Fruit fly (Drosophila melanogaster) whole organism: ENCODE measurements around the gene CG7567.

Experiments
- CG8478 ChIP-seq: fragments of >200 bp; optimal IDR thresholded peaks from 2 replicates; lab custom pipeline; 2018; ENCODE audit warnings: inconsistent platforms
- Dll ChIP-seq: fragments of >200 bp; optimal IDR thresholded peaks from 2 replicates; lab custom pipeline; 2017
- EcR ChIP-seq, 2 experiments: fragments of >200 bp; optimal IDR thresholded peaks; 2 replicates each; lab custom pipeline; 2017; ENCODE audit warnings: missing biosample characterization in 2 of 2, missing genetic modification characterization in 2 of 2, missing genetic modification reagents in 2 of 2
- pan ChIP-seq: fragments of >200 bp; optimal IDR thresholded peaks from 2 replicates; lab custom pipeline; 2017
- psq ChIP-seq: fragments of >200 bp; optimal IDR thresholded peaks from 2 replicates; lab custom pipeline; 2017
- usp ChIP-seq: fragments of >200 bp; optimal IDR thresholded peaks from 2 replicates; lab custom pipeline; 2017; ENCODE audit warnings: missing biosample characterization, missing genetic modification characterization, mixed read lengths

- TF ChIP-seq EcR (GFP tag; optimal IDR thresholded peaks at IDR 0.05; lab: Kevin White, UChicago): no peak
- no peak for TF ChIP-seq CG8478 (lab: Kevin White, UChicago)
- no peak for TF ChIP-seq usp (GFP tag; lab: Kevin White, UChicago)
- TF ChIP-seq psq: no peak
- TF ChIP-seq pan (lab: Kevin White, UChicago): no peak
- TF ChIP-seq Dll (lab: Kevin White, UChicago): no peak
These were observed 3.7 kb upstream of the CG7567 start, which contains the start of gene alph for dm6 chr3R:29591481-29592138.
